Worm (Caenorhabditis elegans): ENCODE results near the gene B0244.17.

The B0244.17 gene

DNA sequence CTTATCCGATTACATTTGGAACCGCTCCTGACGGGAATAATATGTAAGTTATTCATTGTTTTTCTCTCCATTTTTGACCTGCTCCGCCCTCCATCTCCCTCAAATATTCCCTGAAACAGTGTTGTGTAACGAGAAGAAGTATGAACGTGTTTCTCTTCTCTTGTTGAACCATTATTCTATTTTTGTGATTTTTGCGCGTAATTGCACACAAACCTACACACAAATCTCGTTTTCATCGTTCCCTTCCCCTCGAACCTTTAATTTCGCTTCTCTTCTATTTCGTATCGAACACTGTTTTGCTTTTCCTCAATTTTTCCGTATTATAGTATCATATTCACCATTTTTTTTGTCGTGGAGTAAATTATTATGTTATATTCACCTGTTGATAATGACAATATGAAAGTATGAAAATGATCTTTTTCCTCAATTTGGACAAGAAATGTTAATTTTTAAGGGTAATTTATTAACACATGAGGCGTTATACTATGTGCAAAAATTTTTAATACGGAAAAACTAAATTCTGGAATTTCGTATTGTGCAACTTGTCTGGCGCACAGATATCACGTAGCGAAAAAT, 15.8 kb upstream of the B0244.17 start:
- TF ChIP-seq unc-39 (tag; optimal IDR thresholded peaks at IDR 0.05) (no peak), ama-1 (optimal IDR thresholded peaks at IDR 0.05) (peak; percentile 28)

ce11 chrIII:5718385-5718784, 14.6 kb upstream of the B0244.17 start:
- TF ChIP-seq ceh-16 (tag; optimal IDR thresholded peaks at IDR 0.05): peak; percentile 4
- no peak for TF ChIP-seq mdl-1 (tag; optimal IDR thresholded peaks at IDR 0.05)
- no peak for TF ChIP-seq R02D3.7 (tag; optimal IDR thresholded peaks at IDR 0.05)

DNA sequence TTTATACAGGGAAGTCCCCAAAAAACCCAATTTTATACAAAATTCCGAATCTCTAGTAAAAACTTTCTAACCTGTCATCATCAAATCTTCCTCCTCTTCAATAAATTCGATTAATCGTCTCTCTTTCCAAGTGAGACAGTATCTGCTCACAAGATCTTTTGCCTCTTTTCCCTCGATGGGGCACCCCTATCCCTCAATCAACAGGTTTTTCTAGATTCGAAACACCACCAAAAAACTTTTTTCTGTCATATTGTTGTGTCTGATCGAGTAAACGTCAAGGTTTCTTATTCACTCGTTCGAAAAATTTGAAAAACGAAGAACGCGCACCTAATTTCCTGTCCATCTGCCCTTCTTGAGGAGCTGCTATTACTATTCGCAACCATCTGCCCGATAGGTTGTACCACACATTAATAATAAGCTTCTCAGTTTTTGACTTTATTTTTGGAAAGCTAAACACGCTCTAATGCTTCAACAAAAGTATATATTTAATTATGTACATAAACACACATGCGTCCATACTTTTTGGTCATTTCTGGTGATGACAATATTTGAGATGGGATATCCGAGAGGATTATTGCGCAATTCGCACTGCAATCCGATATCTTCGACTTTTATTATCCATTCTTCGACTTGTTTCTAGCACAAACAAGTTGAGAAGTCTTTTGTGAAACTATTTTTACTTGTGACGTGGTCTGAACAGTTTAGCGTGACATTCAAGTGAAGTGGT, 13.8 kb upstream of the B0244.17 start:
- peak; percentile 80 for TF ChIP-seq ceh-16 (tag; optimal IDR thresholded peaks at IDR 0.05)
- TF ChIP-seq lin-11 (tag; optimal IDR thresholded peaks at IDR 0.05): no peak
- TF ChIP-seq nhr-11 (tag; optimal IDR thresholded peaks at IDR 0.05): no peak

- TF ChIP-seq gmeb-1 (tag; optimal IDR thresholded peaks at IDR 0.05) (peak; percentile 35), nhr-25 (tag; optimal IDR thresholded peaks at IDR 0.05) (no peak), lsy-2 (tag; optimal IDR thresholded peaks at IDR 0.05) (peak; percentile 8 to 18)
Measured at ce11 chrIII:5719832-5720194, 13.2 kb upstream of the B0244.17 start.

- TF ChIP-seq nhr-237 (tag; optimal IDR thresholded peaks at IDR 0.05) (no peak), sma-9 (GFP tag; optimal IDR thresholded peaks at IDR 0.05) (peak; percentile 2), sma-9 (tag; optimal IDR thresholded peaks at IDR 0.05) (no peak)
Measured at ce11 chrIII:5720266-5721019, 12.6 kb upstream of the B0244.17 start.

ce11 chrIII:5721488-5721887, 11.5 kb upstream of the B0244.17 start:
- TF ChIP-seq unc-55 (GFP tag; optimal IDR thresholded peaks at IDR 0.05) (no peak), Y55F3AM.14 (GFP tag; optimal IDR thresholded peaks at IDR 0.05) (no peak), alr-1 (tag; optimal IDR thresholded peaks at IDR 0.05) (no peak), lin-11 (tag; optimal IDR thresholded peaks at IDR 0.05) (no peak), ZK546.5 (tag; optimal IDR thresholded peaks at IDR 0.05) (no peak), zag-1 (tag; optimal IDR thresholded peaks at IDR 0.05) (no peak), nhr-21 (tag; optimal IDR thresholded peaks at IDR 0.05) (no peak), ama-1 (optimal IDR thresholded peaks at IDR 0.05) (no peak), nhr-10 (tag; optimal IDR thresholded peaks at IDR 0.05) (no peak), sma-3 (GFP tag; optimal IDR thresholded peaks at IDR 0.05) (no peak)

- TF ChIP-seq gmeb-1 (tag; optimal IDR thresholded peaks at IDR 0.05) (peak; percentile 90), dmd-4 (tag; optimal IDR thresholded peaks at IDR 0.05) (no peak), nhr-129 (tag; optimal IDR thresholded peaks at IDR 0.05) (peak; percentile 15), ztf-4 (tag; optimal IDR thresholded peaks at IDR 0.05) (peak; percentile 59), ama-1 (optimal IDR thresholded peaks at IDR 0.05) (no peak), blmp-1 (tag; optimal IDR thresholded peaks at IDR 0.05; ENCODE audit: insufficient read depth) (peak; percentile 28), elt-3 (tag; optimal IDR thresholded peaks at IDR 0.05) (no peak), mbf-1 (tag; optimal IDR thresholded peaks at IDR 0.05) (no peak), unc-55 (GFP tag; optimal IDR thresholded peaks at IDR 0.05) (peak; percentile 61), F13H6.1 (tag; optimal IDR thresholded peaks at IDR 0.05) (peak; percentile 71), C34F6.9 (tag; optimal IDR thresholded peaks at IDR 0.05) (peak; percentile 68), nhr-11 (tag; optimal IDR thresholded peaks at IDR 0.05) (no peak), nhr-21 (tag; optimal IDR thresholded peaks at IDR 0.05) (peak; percentile 31), skn-1 (tag; optimal IDR thresholded peaks at IDR 0.05) (peak; percentile 18), sma-9 (GFP tag; optimal IDR thresholded peaks at IDR 0.05) (peak; percentile 93), sma-9 (tag; optimal IDR thresholded peaks at IDR 0.05) (no peak), R02D3.7 (tag; optimal IDR thresholded peaks at IDR 0.05) (peak; percentile 17), crh-2 (tag; optimal IDR thresholded peaks at IDR 0.05) (peak; percentile 66), nhr-6 (tag; optimal IDR thresholded peaks at IDR 0.05) (no peak), nhr-12 (tag; optimal IDR thresholded peaks at IDR 0.05) (no peak), lin-11 (tag; optimal IDR thresholded peaks at IDR 0.05) (peak; percentile 27), lsy-2 (tag; optimal IDR thresholded peaks at IDR 0.05) (peak; percentile 34 to 80), sma-3 (GFP tag; optimal IDR thresholded peaks at IDR 0.05) (peak; percentile 84), nhr-77 (tag; optimal IDR thresholded peaks at IDR 0.05) (no peak), nhr-25 (tag; optimal IDR thresholded peaks at IDR 0.05) (peak; percentile 24), fos-1 (tag; optimal IDR thresholded peaks at IDR 0.05) (peak; percentile 87), sem-4 (tag; optimal IDR thresholded peaks at IDR 0.05) (peak; percentile 74), lin-13 (GFP tag; optimal IDR thresholded peaks at IDR 0.05) (peak; percentile 52)
Measured at ce11 chrIII:5721888-5722287, 11.1 kb upstream of the B0244.17 start.
